Worm (Caenorhabditis elegans) whole organism, young adult: ENCODE results near the gene jtr-1.

Experiments
- K11D2.4 ChIP-seq: fragments of 200-800 bp; sonication (Bioruptor generic); IDR thresholded peaks from 2 replicates; pipeline ENCODE4 v1.3.6; 2022; ENCODE audit warnings: missing genetic modification reagents, missing genetic modification characterization, missing compliant biosample characterization
- Y53G8AR.9 ChIP-seq: fragments of 200-800 bp; sonication (Bioruptor generic); conservative IDR thresholded peaks from 2 replicates; pipeline ENCODE4 v1.3.6; 2022; ENCODE audit warnings: missing genetic modification reagents, missing genetic modification characterization, missing compliant biosample characterization
- Y67H2A.10 ChIP-seq: fragments of 200-800 bp; sonication (Bioruptor generic); conservative IDR thresholded peaks from 2 replicates; pipeline ENCODE4 v1.3.6; 2022; ENCODE audit warnings: missing genetic modification reagents, missing genetic modification characterization, missing compliant biosample characterization
- ama-1 ChIP-seq, 3 experiments: fragments of 150-350 bp in 1 of 3; sonication (generic microtip) in 2 of 3; optimal IDR thresholded peaks; 2 replicates each; lab custom pipeline; 2014 to 2018; ENCODE audit warnings: missing biosample characterization in 2 of 3, missing genetic modification characterization in 2 of 3, missing genetic modification reagents in 2 of 3
- attf-3 ChIP-seq: fragments of 200-800 bp; sonication (Bioruptor generic); conservative IDR thresholded peaks from 2 replicates; pipeline ENCODE4 v1.3.6; 2022; ENCODE audit warnings: missing genetic modification reagents, missing genetic modification characterization, missing compliant biosample characterization
- cebp-1 ChIP-seq, 2 experiments: fragments of 200-800 bp in 1 of 2; sonication (Bioruptor generic) in 1 of 2; sonication (generic microtip) in 1 of 2; IDR thresholded peaks in 1 of 2; optimal IDR thresholded peaks in 1 of 2; 2 replicates each; pipeline versions ENCODE4 v1.3.6 to Lab custom; 2017 to 2022; ENCODE audit warnings: missing compliant biosample characterization in 2 of 2, missing genetic modification characterization in 2 of 2, mild to moderate bottlenecking in 1 of 2, missing genetic modification reagents in 1 of 2, moderate library complexity in 1 of 2
- lsl-1 ChIP-seq: fragments of 200-800 bp; sonication (Bioruptor generic); optimal IDR thresholded peaks from 2 replicates; lab custom pipeline; 2018; ENCODE audit warnings: mild to moderate bottlenecking, missing genetic modification characterization, moderate library complexity, missing compliant biosample characterization
- pbrm-1 ChIP-seq: fragments of 200-800 bp; sonication (Bioruptor generic); IDR thresholded peaks from 2 replicates; pipeline ENCODE4 v1.3.6; 2022; ENCODE audit warnings: missing genetic modification reagents, missing genetic modification characterization, missing compliant biosample characterization
- pha-4 ChIP-seq: fragments of 150-350 bp; sonication (generic microtip); optimal IDR thresholded peaks from 2 replicates; lab custom pipeline; 2014; ENCODE audit warnings: missing biosample characterization, missing genetic modification reagents, missing genetic modification characterization
- snpc-4 ChIP-seq, 5 experiments: fragments of 150-350 bp in 1 of 5; sonication (generic microtip) in 4 of 5; optimal IDR thresholded peaks; 2 replicates each; lab custom pipeline; 2014 to 2018; ENCODE audit warnings: missing genetic modification characterization in 5 of 5, missing biosample characterization in 3 of 5, antibody characterized with exemption in 2 of 5, mild to moderate bottlenecking in 2 of 5, missing compliant biosample characterization in 2 of 5, missing genotype in 2 of 5, moderate library complexity in 2 of 5, missing genetic modification reagents in 1 of 5
- zim-3 ChIP-seq: sonication (generic microtip); optimal IDR thresholded peaks from 2 replicates; lab custom pipeline; 2017; ENCODE audit warnings: mild to moderate bottlenecking, missing genetic modification characterization, moderate library complexity, missing compliant biosample characterization
- ztf-22 ChIP-seq: fragments of 200-800 bp; sonication (Bioruptor generic); optimal IDR thresholded peaks from 2 replicates; lab custom pipeline; 2018; ENCODE audit warnings: mild to moderate bottlenecking, missing genetic modification characterization, moderate library complexity, missing compliant biosample characterization

DNA sequence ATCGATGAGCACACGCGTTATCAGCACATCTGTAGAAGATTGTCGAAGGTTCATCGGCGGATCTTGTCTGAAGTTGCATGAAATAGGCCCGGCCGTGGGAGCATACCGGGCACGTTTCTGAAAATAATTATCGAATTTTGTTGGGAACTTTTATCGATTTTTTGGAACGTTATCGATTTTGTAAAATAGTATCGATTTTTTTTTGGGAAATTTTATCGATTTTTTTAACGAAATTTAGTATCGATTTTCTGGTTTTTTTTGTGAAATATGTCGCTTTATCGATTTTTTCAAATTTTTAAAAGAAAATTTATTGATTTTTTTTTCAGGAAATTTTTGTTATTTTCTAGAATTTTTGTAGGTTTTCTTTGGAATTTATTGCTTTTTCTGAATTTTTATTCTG is 12.0 kb upstream of the jtr-1 start:
- TF ChIP-seq zim-3 (tag; lab: Kevin White, UChicago) (no peak), Y53G8AR.9 (GFP tag; lab: Robert Waterston, UW) (no peak), K11D2.4 (GFP tag; lab: Robert Waterston, UW) (no peak), snpc-4 (GFP tag; optimal IDR thresholded peaks at IDR 0.05; lab: Kevin White, UChicago) (no peak), snpc-4 (tag; optimal IDR thresholded peaks at IDR 0.05; lab: Kevin White, UChicago) (no peak), ama-1 (optimal IDR thresholded peaks at IDR 0.05; lab: Kevin White, UChicago) (no peak), ama-1 (GFP tag; optimal IDR thresholded peaks at IDR 0.05; lab: Kevin White, UChicago) (no peak), cebp-1 (GFP tag; IDR thresholded peaks at IDR 0.05; lab: Robert Waterston, UW) (no peak), cebp-1 (tag; optimal IDR thresholded peaks at IDR 0.05; lab: Kevin White, UChicago) (no peak), ztf-22 (GFP tag; lab: Kevin White, UChicago) (no peak), pbrm-1 (GFP tag; lab: Robert Waterston, UW) (no peak), lsl-1 (no peak), attf-3 (no peak), Y67H2A.10 (GFP tag; lab: Robert Waterston, UW) (no peak), pha-4 (tag; lab: Kevin White, UChicago) (no peak)
